Worm (Caenorhabditis elegans): ENCODE measurements around the gene mig-32.
A peak's percentile ranks its signal among the peaks of the same experiment; 100 is the strongest.

Gene mig-32

ce11 chrIV:12088898-12089297, 3.1 kb downstream of the mig-32 start (continued):
- TF ChIP-seq ztf-6 (GFP tag; IDR thresholded peaks at IDR 0.05) (no peak), T07F8.4 (tag; optimal IDR thresholded peaks at IDR 0.05) (no peak), ccch-3 (GFP tag; optimal IDR thresholded peaks at IDR 0.05) (no peak), rcor-1 (GFP tag; IDR thresholded peaks at IDR 0.05) (no peak), madf-6 (GFP tag; IDR thresholded peaks at IDR 0.05) (peak; percentile 35; the same call in 1 of the 2 replicates), Y56A3A.18 (GFP tag; IDR thresholded peaks at IDR 0.05) (0 out of 2 replicates have a peak, but pooled peaks have one; percentile 10), F55B11.4 (tag; optimal IDR thresholded peaks at IDR 0.05; ENCODE audit: borderline replicate concordance, insufficient read depth) (no peak), egl-18 (GFP tag; IDR thresholded peaks at IDR 0.05) (no peak), lin-35 (GFP tag; optimal IDR thresholded peaks at IDR 0.05) (peak in 1 of 3 experiments; percentile 14), somi-1 (GFP tag; optimal IDR thresholded peaks at IDR 0.05) (no peak), nfya-1 (tag; optimal IDR thresholded peaks at IDR 0.05; ENCODE audit: borderline replicate concordance, insufficient read depth) (no peak), B0261.1 (tag; optimal IDR thresholded peaks at IDR 0.05) (no peak), lsl-1 (GFP tag; optimal IDR thresholded peaks at IDR 0.05) (no peak), tbp1 (GFP tag; optimal IDR thresholded peaks at IDR 0.05) (no peak), F52B5.7 (tag; optimal IDR thresholded peaks at IDR 0.05) (peak; percentile 5), ama-1 (optimal IDR thresholded peaks at IDR 0.05) (peak; percentile 1), ama-1 (GFP tag; optimal IDR thresholded peaks at IDR 0.05) (no peak), ztf-18 (tag; optimal IDR thresholded peaks at IDR 0.05) (no peak), aptf-2 (GFP tag; conservative IDR thresholded peaks at IDR 0.05) (no peak), nhr-179 (tag; optimal IDR thresholded peaks at IDR 0.05) (no peak), cebp-1 (GFP tag; IDR thresholded peaks at IDR 0.05) (no peak), cebp-1 (tag; optimal IDR thresholded peaks at IDR 0.05) (peak; percentile 25), mcd-1 (GFP tag; IDR thresholded peaks at IDR 0.05) (peak; percentile 48; the same call in 1 of the 2 replicates), hmg-1.2 (GFP tag; IDR thresholded peaks at IDR 0.05) (peak; percentile 54; the same call in 1 of the 2 replicates), attf-5 (GFP tag; optimal IDR thresholded peaks at IDR 0.05) (peak; percentile 8), mxl-1 (tag; optimal IDR thresholded peaks at IDR 0.05) (no peak), F49E8.2 (tag; optimal IDR thresholded peaks at IDR 0.05; ENCODE audit: insufficient read depth) (no peak), F57A8.1 (GFP tag; optimal IDR thresholded peaks at IDR 0.05) (no peak), D2030.7 (GFP tag; IDR thresholded peaks at IDR 0.05) (no peak)

ce11 chrIV:12086498-12086897, 5.5 kb downstream of the mig-32 start:
- peak; percentile 67 for TF ChIP-seq snpc-3.4 (tag; optimal IDR thresholded peaks at IDR 0.05)
- TF ChIP-seq nhr-179 (tag; optimal IDR thresholded peaks at IDR 0.05) = no peak
- peak; percentile 76 for TF ChIP-seq T26A5.8 (tag; optimal IDR thresholded peaks at IDR 0.05)
- peak; percentile 51; the same call in 1 of the 2 replicates for TF ChIP-seq hsf-1 (GFP tag; IDR thresholded peaks at IDR 0.05)
- TF ChIP-seq nfya-1 (tag; optimal IDR thresholded peaks at IDR 0.05; ENCODE audit: borderline replicate concordance, insufficient read depth) = no peak
- TF ChIP-seq athp-1 (tag; optimal IDR thresholded peaks at IDR 0.05) = peak; percentile 81
- TF ChIP-seq D2030.7 (GFP tag; IDR thresholded peaks at IDR 0.05) = peak; percentile 85
- TF ChIP-seq egrh-3 (GFP tag; IDR thresholded peaks at IDR 0.05) = peak; percentile 59; the same call in 1 of the 2 replicates
- peak; percentile 75 for TF ChIP-seq lin-40 (tag; optimal IDR thresholded peaks at IDR 0.05)
- peak; percentile 71; the same call in 1 of the 2 replicates for TF ChIP-seq aptf-2 (GFP tag; conservative IDR thresholded peaks at IDR 0.05)
- TF ChIP-seq dox-1 (GFP tag; IDR thresholded peaks at IDR 0.05) = peak; percentile 91
- no peak for TF ChIP-seq ztf-22 (GFP tag; optimal IDR thresholded peaks at IDR 0.05)
- peak; percentile 76; the same call in 1 of the 2 replicates for TF ChIP-seq Y95B8A.8 (GFP tag; IDR thresholded peaks at IDR 0.05)
- TF ChIP-seq zfh-2 (GFP tag; conservative IDR thresholded peaks at IDR 0.05) = peak; percentile 86
- TF ChIP-seq Y67H2A.10 (GFP tag; conservative IDR thresholded peaks at IDR 0.05) = 0 out of 2 replicates have a peak, but pooled peaks have one; percentile 33
- peak; percentile 71 for TF ChIP-seq hrde-1 (tag; optimal IDR thresholded peaks at IDR 0.05; ENCODE audit: borderline replicate concordance)
- peak; percentile 86 for TF ChIP-seq ekl-4 (GFP tag; IDR thresholded peaks at IDR 0.05)
- TF ChIP-seq him-1 (tag; optimal IDR thresholded peaks at IDR 0.05) = peak; percentile 93
- peak; percentile 41 for TF ChIP-seq efl-1 (GFP tag; optimal IDR thresholded peaks at IDR 0.05)
- TF ChIP-seq K12H6.12 (tag; optimal IDR thresholded peaks at IDR 0.05) = peak; percentile 66
- peak; percentile 93 for TF ChIP-seq sptf-2 (GFP tag; optimal IDR thresholded peaks at IDR 0.05)
- peak; percentile 91 for TF ChIP-seq chd-7 (tag; optimal IDR thresholded peaks at IDR 0.05)
- peak; percentile 96 for TF ChIP-seq die-1 (tag; optimal IDR thresholded peaks at IDR 0.05)
- TF ChIP-seq ztf-6 (GFP tag; IDR thresholded peaks at IDR 0.05) = peak; percentile 70; the same call in 1 of the 2 replicates
